Fruit fly (Drosophila melanogaster): ENCODE data around the gene Ent2.

The Ent2 gene

DNA sequence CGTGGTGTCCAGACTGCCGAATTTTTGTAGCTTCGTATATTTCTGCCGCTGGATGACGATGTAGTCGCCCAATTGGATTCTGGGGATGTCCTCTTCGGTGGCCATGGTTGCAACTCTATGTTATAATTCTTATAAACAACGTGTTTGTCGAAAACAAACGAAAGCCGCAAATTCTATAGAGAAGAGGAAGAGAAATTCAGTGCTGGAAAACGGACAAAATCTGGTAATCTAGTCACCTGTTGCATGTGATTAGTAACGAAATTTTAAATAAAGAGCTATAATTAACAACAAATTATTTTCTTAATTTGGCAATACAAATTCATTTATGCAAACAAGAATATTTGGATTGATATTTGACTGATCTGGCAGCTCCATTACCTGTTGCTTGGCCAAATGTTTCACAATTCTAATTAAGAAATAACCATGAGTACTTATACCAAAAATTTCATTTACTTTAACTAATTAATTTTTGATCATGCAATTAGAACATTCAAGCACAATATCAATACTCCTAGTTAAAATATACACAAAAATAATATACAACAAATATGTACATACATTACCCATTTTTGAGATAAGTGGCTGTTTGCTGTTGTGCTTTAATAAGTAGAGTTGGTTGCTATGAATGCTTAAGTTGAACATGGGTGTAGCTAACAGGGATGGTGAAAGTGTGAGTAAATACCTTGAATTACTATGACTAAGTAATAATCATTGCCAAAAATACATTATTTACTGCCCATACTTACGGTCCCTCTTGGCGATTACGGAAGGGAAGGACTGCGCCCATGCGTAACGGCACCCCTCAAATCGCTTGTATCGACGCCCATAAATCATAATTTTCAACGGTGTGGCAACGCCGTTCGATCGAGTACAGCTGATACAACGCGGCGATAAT is at the start of gene Ent2, which contains the start of gene Trmt6:
Gene Ent2 (plus strand): TSS at position 863 of the 895 bp plus-strand sequence.
Gene Trmt6 (minus strand): TSS at position 827 of the 895 bp plus-strand sequence.
- peak; percentile 82 for TF ChIP-seq Eip93F (GFP tag; optimal IDR thresholded peaks at IDR 0.05)
- peak; percentile 94 for TF ChIP-seq CG10669 (GFP tag; optimal IDR thresholded peaks at IDR 0.05)
- peak; percentile 99 for TF ChIP-seq CG6163 (GFP tag; IDR thresholded peaks at IDR 0.05)
- peak; percentile 97 for TF ChIP-seq CG7368 (GFP tag; optimal IDR thresholded peaks at IDR 0.05)
- TF ChIP-seq CG6276 (GFP tag; optimal IDR thresholded peaks at IDR 0.05), result peak; percentile 94
- TF ChIP-seq acj6 (GFP tag; optimal IDR thresholded peaks at IDR 0.05), result peak; percentile 98
- TF ChIP-seq ss (GFP tag; optimal IDR thresholded peaks at IDR 0.05), result peak; percentile 85 to 92
- TF ChIP-seq cyc (GFP tag; optimal IDR thresholded peaks at IDR 0.05), result peak; percentile 99
- peak; percentile 96 for TF ChIP-seq Eip75B (GFP tag; optimal IDR thresholded peaks at IDR 0.05)
- peak; percentile 95 for TF ChIP-seq CG15336 (GFP tag; IDR thresholded peaks at IDR 0.05)
- TF ChIP-seq CG31627 (GFP tag; optimal IDR thresholded peaks at IDR 0.05), result peak; percentile 99
- peak; percentile 96 for TF ChIP-seq Ets21C (GFP tag; optimal IDR thresholded peaks at IDR 0.05)
- peak; percentile 90 for TF ChIP-seq dsx (GFP tag; optimal IDR thresholded peaks at IDR 0.05; ENCODE audit: poor library complexity, severe bottlenecking)
- TF ChIP-seq CG4318 (GFP tag; optimal IDR thresholded peaks at IDR 0.05), result peak; percentile 96
- peak; percentile 93 for TF ChIP-seq Met (GFP tag; optimal IDR thresholded peaks at IDR 0.05)
- peak; percentile 98 for TF ChIP-seq CG11902 (GFP tag; optimal IDR thresholded peaks at IDR 0.05)
- TF ChIP-seq CG8319 (GFP tag; optimal IDR thresholded peaks at IDR 0.05), result peak; percentile 96
- TF ChIP-seq Hr4 (GFP tag; optimal IDR thresholded peaks at IDR 0.05), result peak; percentile 99
- TF ChIP-seq CG6808 (GFP tag; optimal IDR thresholded peaks at IDR 0.05), result peak; percentile 85
- peak; percentile 99 for TF ChIP-seq salr (GFP tag; optimal IDR thresholded peaks at IDR 0.05)
- TF ChIP-seq CG6792 (GFP tag; optimal IDR thresholded peaks at IDR 0.05), result peak; percentile 98
- peak; percentile 99 for TF ChIP-seq Hr39 (GFP tag; optimal IDR thresholded peaks at IDR 0.05)
- peak; percentile 89 for TF ChIP-seq CG16779 (tag; optimal IDR thresholded peaks at IDR 0.05)
- peak; percentile 98 for TF ChIP-seq CG32006 (GFP tag; optimal IDR thresholded peaks at IDR 0.05)
- TF ChIP-seq net (GFP tag; optimal IDR thresholded peaks at IDR 0.05), result peak; percentile 97
- peak; percentile 98 for TF ChIP-seq Sox15 (GFP tag; optimal IDR thresholded peaks at IDR 0.05)
- peak; percentile 96 for TF ChIP-seq Ets96B (tag; optimal IDR thresholded peaks at IDR 0.05)
- TF ChIP-seq Gug (GFP tag; IDR thresholded peaks at IDR 0.05), result peak; percentile 98
- TF ChIP-seq fkh (GFP tag; optimal IDR thresholded peaks at IDR 0.05), result peak; percentile 83
- TF ChIP-seq Hr38 (GFP tag; optimal IDR thresholded peaks at IDR 0.05), result peak; percentile 91
- TF ChIP-seq spab (GFP tag; optimal IDR thresholded peaks at IDR 0.05), result peak; percentile 94
- TF ChIP-seq CG8119 (GFP tag; IDR thresholded peaks at IDR 0.05), result peak; percentile 93
- peak; percentile 95 for TF ChIP-seq vri (GFP tag; optimal IDR thresholded peaks at IDR 0.05)
- TF ChIP-seq Sox102F (GFP tag; optimal IDR thresholded peaks at IDR 0.05), result peak; percentile 95
- peak; percentile 99 for TF ChIP-seq eg (GFP tag; IDR thresholded peaks at IDR 0.05)
- TF ChIP-seq Smox (GFP tag; optimal IDR thresholded peaks at IDR 0.05), result peak; percentile 96
- TF ChIP-seq fd85E (GFP tag; optimal IDR thresholded peaks at IDR 0.05), result peak; percentile 90
- TF ChIP-seq pdm3 (GFP tag; optimal IDR thresholded peaks at IDR 0.05), result peak; percentile 97
- TF ChIP-seq svp (GFP tag), result peak; percentile 98
- peak; percentile 83 for TF ChIP-seq Blimp-1 (GFP tag; optimal IDR thresholded peaks at IDR 0.05)
- peak; percentile 97 for TF ChIP-seq topi (GFP tag; optimal IDR thresholded peaks at IDR 0.05)
- peak; percentile 96 for TF ChIP-seq esn (GFP tag; optimal IDR thresholded peaks at IDR 0.05)
- TF ChIP-seq dac (GFP tag; optimal IDR thresholded peaks at IDR 0.05), result peak; percentile 94
- TF ChIP-seq Lpt (GFP tag; optimal IDR thresholded peaks at IDR 0.05), result peak; percentile 93
- peak; percentile 98 for TF ChIP-seq CG11294 (GFP tag; IDR thresholded peaks at IDR 0.05)
- TF ChIP-seq CG3919 (GFP tag; optimal IDR thresholded peaks at IDR 0.05), result peak; percentile 98
- peak; percentile 86 for TF ChIP-seq CG9139 (GFP tag; optimal IDR thresholded peaks at IDR 0.05)
- TF ChIP-seq CG3032 (tag; optimal IDR thresholded peaks at IDR 0.05), result peak; percentile 95
- peak; percentile 97 for TF ChIP-seq CG10631 (GFP tag; optimal IDR thresholded peaks at IDR 0.05)
- TF ChIP-seq Eip78C (GFP tag), result peak; percentile 99
